Worm (Caenorhabditis elegans): Measurements from ENCODE around the gene F53F4.2.

The F53F4.2 gene

ce11 chrV:13578637-13579036, 10.8 kb downstream of the F53F4.2 start, which contains the start of gene C50B8.6:
TSS of gene C50B8.6 (plus strand) at chrV:13578972.
- no peak for TF ChIP-seq lsy-2 (tag; optimal IDR thresholded peaks at IDR 0.05)
- TF ChIP-seq fos-1 (tag; optimal IDR thresholded peaks at IDR 0.05), result peak; percentile 60

DNA sequence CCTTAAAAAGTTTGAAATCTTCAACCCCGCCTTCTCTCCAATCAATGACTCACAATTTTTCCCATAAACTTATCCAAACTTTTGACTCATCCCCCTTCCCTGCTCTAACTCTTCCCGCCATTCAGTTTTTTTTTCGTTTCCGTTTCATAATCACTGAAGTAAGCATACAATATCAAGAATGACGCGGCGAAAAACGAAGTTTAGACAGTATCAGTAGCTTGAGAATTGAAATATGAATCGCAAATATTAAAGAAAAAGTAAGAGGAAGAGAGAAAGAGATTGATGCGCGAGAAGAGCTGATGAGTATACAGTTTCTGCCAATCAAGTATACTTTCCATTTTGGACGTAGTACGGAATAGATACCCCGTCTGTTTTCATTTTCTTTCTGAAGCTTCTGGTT, 11.9 kb downstream of the F53F4.2 start:
- TF ChIP-seq snpc-4 (tag; optimal IDR thresholded peaks at IDR 0.05) (no peak), fos-1 (tag; optimal IDR thresholded peaks at IDR 0.05) (peak; percentile 88)

DNA sequence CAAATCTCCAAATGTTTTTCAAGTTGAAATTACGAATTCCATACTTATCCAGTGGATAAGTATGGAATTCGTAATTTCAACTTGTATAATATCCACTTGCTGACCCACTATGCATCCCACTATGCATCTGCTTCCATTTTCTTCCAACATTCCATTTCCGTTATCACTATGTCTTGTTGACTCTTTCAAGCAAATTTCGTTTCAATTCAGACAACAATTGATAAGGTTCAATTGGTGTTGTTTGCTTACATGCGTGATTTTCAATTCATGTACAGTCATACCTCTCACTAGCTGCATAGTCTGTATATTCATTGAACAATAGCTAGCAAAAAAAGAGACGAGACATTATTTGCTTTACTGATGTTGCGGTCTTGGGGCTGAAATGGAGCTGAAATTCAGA, 12.6 kb downstream of the F53F4.2 start:
- peak; percentile 28 for TF ChIP-seq sma-9 (GFP tag; optimal IDR thresholded peaks at IDR 0.05)
- no peak for TF ChIP-seq sma-9 (tag; optimal IDR thresholded peaks at IDR 0.05)
- TF ChIP-seq gmeb-1 (tag; optimal IDR thresholded peaks at IDR 0.05), result peak; percentile 7
- peak; percentile 93 for TF ChIP-seq fos-1 (tag; optimal IDR thresholded peaks at IDR 0.05)
- no peak for TF ChIP-seq unc-55 (GFP tag; optimal IDR thresholded peaks at IDR 0.05)

DNA sequence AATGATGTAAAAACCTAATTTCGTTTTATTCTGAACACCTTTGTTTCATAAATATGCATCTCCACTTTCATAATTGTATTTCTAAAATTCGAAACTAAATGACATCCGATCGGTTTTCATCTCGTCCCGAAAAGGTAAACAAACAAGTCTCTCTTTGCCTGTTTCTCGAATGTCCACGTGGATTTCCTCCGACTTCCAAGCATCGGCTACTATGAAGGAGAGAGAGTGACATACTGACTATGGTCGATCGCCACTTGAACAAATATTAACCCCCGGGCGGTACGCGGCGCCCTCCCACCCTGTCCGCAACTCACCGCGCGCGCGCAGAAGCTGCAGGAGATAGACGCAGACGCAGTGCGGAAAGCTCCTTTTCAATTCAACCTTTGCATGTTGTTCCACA, 13.5 kb downstream of the F53F4.2 start:
- TF ChIP-seq unc-55 (GFP tag; optimal IDR thresholded peaks at IDR 0.05), result no peak
- TF ChIP-seq ztf-11 (tag; optimal IDR thresholded peaks at IDR 0.05), result no peak
- TF ChIP-seq blmp-1 (tag; optimal IDR thresholded peaks at IDR 0.05; ENCODE audit: insufficient read depth), result no peak
- TF ChIP-seq nhr-77 (tag; optimal IDR thresholded peaks at IDR 0.05), result no peak
- no peak for TF ChIP-seq lin-13 (GFP tag; optimal IDR thresholded peaks at IDR 0.05)
- TF ChIP-seq nhr-10 (tag; optimal IDR thresholded peaks at IDR 0.05), result no peak
- TF ChIP-seq nhr-129 (tag; optimal IDR thresholded peaks at IDR 0.05), result no peak
- no peak for TF ChIP-seq fos-1 (tag; optimal IDR thresholded peaks at IDR 0.05)
- no peak for TF ChIP-seq ztf-4 (tag; optimal IDR thresholded peaks at IDR 0.05)
- TF ChIP-seq ama-1 (optimal IDR thresholded peaks at IDR 0.05), result no peak
- no peak for TF ChIP-seq peb-1 (tag; optimal IDR thresholded peaks at IDR 0.05)
- TF ChIP-seq aly-2 (tag; optimal IDR thresholded peaks at IDR 0.05), result no peak
- TF ChIP-seq Y55F3AM.14 (GFP tag; optimal IDR thresholded peaks at IDR 0.05), result no peak

DNA sequence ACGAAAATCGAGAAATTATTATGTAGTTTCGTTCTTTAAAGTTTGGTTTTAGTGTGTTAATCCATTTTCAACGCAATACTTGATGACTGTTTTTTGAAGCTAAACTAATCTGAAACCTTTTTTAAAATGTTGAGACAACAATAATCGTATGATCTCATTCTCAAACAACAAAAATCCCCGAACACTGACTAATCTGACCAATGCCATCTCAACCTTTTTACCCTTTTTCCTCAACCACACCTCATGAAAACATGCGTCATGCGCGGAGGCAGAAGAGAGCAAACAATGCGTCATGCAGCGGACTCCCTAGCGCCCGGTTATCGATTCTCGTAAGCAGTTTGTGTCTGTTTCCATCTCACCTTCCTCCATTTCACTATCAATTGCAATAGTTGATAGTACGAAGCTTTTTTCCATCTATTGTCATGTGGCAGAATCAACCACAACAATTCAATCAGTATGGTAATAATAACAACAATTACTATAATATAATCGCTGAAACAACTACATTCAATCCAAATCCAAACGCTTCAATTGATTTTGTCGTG, 17.6 kb downstream of the F53F4.2 start, which contains the start of gene C50B8.4:
Gene C50B8.4, plus strand, starts transcription at position 299 of the 545 bp plus-strand sequence.
- peak; percentile 86 for TF ChIP-seq fos-1 (tag; optimal IDR thresholded peaks at IDR 0.05)
- TF ChIP-seq sem-4 (tag; optimal IDR thresholded peaks at IDR 0.05), result no peak

- TF ChIP-seq crh-2 (tag; optimal IDR thresholded peaks at IDR 0.05) (peak; percentile 67), nhr-21 (tag; optimal IDR thresholded peaks at IDR 0.05) (peak; percentile 11), gmeb-1 (tag; optimal IDR thresholded peaks at IDR 0.05) (peak; percentile 74), sma-3 (GFP tag; optimal IDR thresholded peaks at IDR 0.05) (peak; percentile 42), F13H6.1 (tag; optimal IDR thresholded peaks at IDR 0.05) (peak; percentile 31), C34F6.9 (tag; optimal IDR thresholded peaks at IDR 0.05) (peak; percentile 62), lin-39 (tag; optimal IDR thresholded peaks at IDR 0.05) (no peak), nhr-129 (tag; optimal IDR thresholded peaks at IDR 0.05) (peak; percentile 40), unc-55 (GFP tag; optimal IDR thresholded peaks at IDR 0.05) (peak; percentile 78), egl-27 (tag; optimal IDR thresholded peaks at IDR 0.05) (no peak), sma-9 (GFP tag; optimal IDR thresholded peaks at IDR 0.05) (peak; percentile 50), sma-9 (tag; optimal IDR thresholded peaks at IDR 0.05) (no peak), fos-1 (tag; optimal IDR thresholded peaks at IDR 0.05) (peak; percentile 42), sem-4 (tag; optimal IDR thresholded peaks at IDR 0.05) (no peak), lin-13 (GFP tag; optimal IDR thresholded peaks at IDR 0.05) (peak; percentile 28), lsy-2 (tag; optimal IDR thresholded peaks at IDR 0.05) (peak; percentile 10 to 68), elt-3 (tag; optimal IDR thresholded peaks at IDR 0.05) (no peak)
Observed at ce11 chrV:13568533-13568932, 20.9 kb downstream of the F53F4.2 start, which contains the start of the genes nuaf-1 and bir-2. TSS of gene nuaf-1 (minus strand) at chrV:13568630. TSS of gene bir-2 (plus strand) at chrV:13568850.

DNA sequence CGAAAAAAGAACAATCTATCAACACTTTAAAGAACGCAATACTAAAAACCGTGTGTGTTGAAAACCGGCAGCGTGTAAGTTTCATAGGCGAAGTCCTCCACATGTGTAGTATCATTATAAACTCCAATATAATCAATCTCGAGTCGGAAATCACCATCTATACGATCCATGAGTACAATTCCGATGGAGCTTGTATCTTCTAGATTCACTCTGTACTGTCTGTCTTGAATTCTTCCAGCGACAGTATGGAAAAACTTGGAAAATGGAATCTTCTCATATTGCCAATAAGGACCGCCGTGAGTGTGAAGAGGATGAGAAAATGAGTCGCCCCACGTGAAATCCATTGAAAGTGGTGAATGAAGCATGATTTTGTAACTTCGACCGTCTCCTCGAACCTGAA, 22.4 kb downstream of the F53F4.2 start:
- TF ChIP-seq lin-13 (GFP tag; optimal IDR thresholded peaks at IDR 0.05) (no peak), nhr-23 (tag; optimal IDR thresholded peaks at IDR 0.05) (no peak), blmp-1 (tag; optimal IDR thresholded peaks at IDR 0.05; ENCODE audit: insufficient read depth) (no peak), unc-55 (GFP tag; optimal IDR thresholded peaks at IDR 0.05) (no peak), nhr-21 (tag; optimal IDR thresholded peaks at IDR 0.05) (peak; percentile 15), C34F6.9 (tag; optimal IDR thresholded peaks at IDR 0.05) (no peak), zag-1 (tag; optimal IDR thresholded peaks at IDR 0.05) (no peak), ceh-82 (tag; optimal IDR thresholded peaks at IDR 0.05) (no peak), R02D3.7 (tag; optimal IDR thresholded peaks at IDR 0.05) (no peak), nhr-129 (tag; optimal IDR thresholded peaks at IDR 0.05) (peak; percentile 1), lsy-2 (tag; optimal IDR thresholded peaks at IDR 0.05) (peak in 1 of 2 experiments; percentile 11), Y55F3AM.14 (GFP tag; optimal IDR thresholded peaks at IDR 0.05) (peak; percentile 30), ceh-16 (tag; optimal IDR thresholded peaks at IDR 0.05) (no peak), nhr-25 (tag; optimal IDR thresholded peaks at IDR 0.05) (no peak), ama-1 (optimal IDR thresholded peaks at IDR 0.05) (peak; percentile 19), sem-4 (tag; optimal IDR thresholded peaks at IDR 0.05) (no peak), mdl-1 (tag; optimal IDR thresholded peaks at IDR 0.05) (no peak), sma-3 (GFP tag; optimal IDR thresholded peaks at IDR 0.05) (peak; percentile 25), aly-2 (tag; optimal IDR thresholded peaks at IDR 0.05) (no peak)

Measured in whole organism, L2 larva.